Fruit fly (Drosophila melanogaster) whole organism, embryonic: Measurements from ENCODE around the gene Shmt.
A peak's percentile ranks its signal among the peaks of the same experiment; 100 is the strongest.

ENCODE experiments used
- ATbp ChIP-seq: fragments of 200-800 bp; sonication (Bioruptor generic); optimal IDR thresholded peaks from 2 replicates; lab custom pipeline; 2017; ENCODE audit warnings: missing biosample characterization, mild to moderate bottlenecking, missing genetic modification characterization, missing genetic modification reagents
- Asciz ChIP-seq: fragments of 200-800 bp; sonication (Bioruptor generic); optimal IDR thresholded peaks from 2 replicates; lab custom pipeline; 2017; ENCODE audit warnings: missing biosample characterization, mild to moderate bottlenecking, missing genetic modification characterization, missing genetic modification reagents
- Atf-2 ChIP-seq: fragments of 200-800 bp; sonication (Bioruptor generic); optimal IDR thresholded peaks from 2 replicates; lab custom pipeline; 2016; ENCODE audit warnings: missing biosample characterization, missing genetic modification characterization
- Atf3 ChIP-seq: fragments of 200-800 bp; sonication (Bioruptor generic); optimal IDR thresholded peaks from 3 replicates; lab custom pipeline; 2016; ENCODE audit warnings: missing biosample characterization, missing genetic modification characterization
- BtbVII ChIP-seq: fragments of 200-800 bp; sonication (Bioruptor generic); optimal IDR thresholded peaks from 3 replicates; lab custom pipeline; 2017; ENCODE audit warnings: missing biosample characterization, mild to moderate bottlenecking, missing genetic modification characterization
- C15 ChIP-seq: fragments of 200-800 bp; sonication (Bioruptor generic); IDR thresholded peaks from 3 replicates; pipeline ENCODE4 v1.3.6; 2022; ENCODE audit warnings: missing biosample characterization, missing genetic modification characterization
- CG10267 ChIP-seq: fragments of 200-800 bp; sonication (Bioruptor generic); optimal IDR thresholded peaks from 2 replicates; lab custom pipeline; 2018; ENCODE audit warnings: missing biosample characterization, mild to moderate bottlenecking, missing genetic modification characterization, moderate library complexity
- CG10366 ChIP-seq: fragments of 200-800 bp; sonication (Bioruptor generic); IDR thresholded peaks from 2 replicates; pipeline ENCODE4 v1.3.6; 2022; ENCODE audit warnings: missing biosample characterization, missing genetic modification characterization
- CG11504 ChIP-seq: fragments of 200-800 bp; sonication (Bioruptor generic); optimal IDR thresholded peaks from 3 replicates; lab custom pipeline; 2019; ENCODE audit warnings: missing biosample characterization, mild to moderate bottlenecking, missing genetic modification characterization, moderate library complexity
- CG11723 ChIP-seq: fragments of 200-800 bp; sonication (Bioruptor generic); optimal IDR thresholded peaks from 2 replicates; lab custom pipeline; 2017; ENCODE audit warnings: missing biosample characterization, mild to moderate bottlenecking, missing genetic modification characterization
- CG12769 ChIP-seq: fragments of 200-800 bp; sonication (Bioruptor generic); optimal IDR thresholded peaks from 2 replicates; lab custom pipeline; 2019; ENCODE audit warnings: missing biosample characterization, mild to moderate bottlenecking, missing genetic modification characterization, moderate library complexity
- CG14014 ChIP-seq: fragments of 200-800 bp; sonication (Bioruptor generic); IDR thresholded peaks from 2 replicates; pipeline ENCODE4 v1.3.6; 2022; ENCODE audit warnings: missing biosample characterization, missing genetic modification characterization
- CG14050 ChIP-seq: fragments of 200-800 bp; sonication (Bioruptor generic); IDR thresholded peaks from 3 replicates; pipeline ENCODE4 v1.3.6; 2022; ENCODE audit warnings: missing biosample characterization, missing genetic modification characterization
- CG1647 ChIP-seq: fragments of 200-800 bp; sonication (Bioruptor generic); optimal IDR thresholded peaks from 3 replicates; lab custom pipeline; 2016; ENCODE audit warnings: missing biosample characterization, missing genetic modification characterization
- CG17328 ChIP-seq: fragments of 200-800 bp; sonication (Bioruptor generic); IDR thresholded peaks from 2 replicates; pipeline ENCODE4 v1.3.6; 2022; ENCODE audit warnings: missing biosample characterization, missing genetic modification characterization
- CG31365 ChIP-seq: fragments of 200-800 bp; sonication (Bioruptor generic); optimal IDR thresholded peaks from 2 replicates; lab custom pipeline; 2018; ENCODE audit warnings: missing biosample characterization, mild to moderate bottlenecking, missing genetic modification characterization
- CG32532 ChIP-seq: fragments of 200-800 bp; sonication (Bioruptor generic); IDR thresholded peaks from 2 replicates; pipeline ENCODE4 v1.3.6; 2022; ENCODE audit warnings: missing biosample characterization, missing genetic modification characterization
- CG4360 ChIP-seq: fragments of 200-800 bp; sonication (Bioruptor generic); IDR thresholded peaks from 2 replicates; pipeline ENCODE4 v1.3.6; 2022; ENCODE audit warnings: missing biosample characterization, missing genetic modification characterization
- CG4617 ChIP-seq: fragments of 200-800 bp; sonication (Bioruptor generic); optimal IDR thresholded peaks from 3 replicates; lab custom pipeline; 2016; ENCODE audit warnings: missing biosample characterization, missing genetic modification characterization, borderline replicate concordance
- CG6272 ChIP-seq: fragments of 200-800 bp; sonication (Bioruptor generic); IDR thresholded peaks from 2 replicates; pipeline ENCODE4 v1.3.6; 2022; ENCODE audit warnings: missing biosample characterization, missing genetic modification characterization
- CG6683 ChIP-seq: fragments of 200-800 bp; sonication (Bioruptor generic); optimal IDR thresholded peaks from 2 replicates; lab custom pipeline; 2017; ENCODE audit warnings: missing biosample characterization, mild to moderate bottlenecking, missing genetic modification characterization, missing genetic modification reagents
- CG8281 ChIP-seq: fragments of 200-800 bp; sonication (Bioruptor generic); optimal IDR thresholded peaks from 2 replicates; lab custom pipeline; 2018; ENCODE audit warnings: missing biosample characterization, mild to moderate bottlenecking, missing genetic modification characterization, moderate library complexity
- CG8290 ChIP-seq, 3 experiments: fragments of 200-800 bp; sonication (Bioruptor generic); optimal IDR thresholded peaks; 2 replicates each; lab custom pipeline; 2016 to 2019; ENCODE audit warnings: missing biosample characterization in 3 of 3, missing genetic modification characterization in 3 of 3, mild to moderate bottlenecking in 2 of 3, moderate library complexity in 1 of 3
- Ets65A ChIP-seq: fragments of 200-800 bp; sonication (Bioruptor generic); peaks from one replicate; lab custom pipeline; 2016; ENCODE audit warnings: missing biosample characterization, missing genetic modification characterization
- Hmx ChIP-seq: fragments of 200-800 bp; sonication (Bioruptor generic); optimal IDR thresholded peaks from 2 replicates; lab custom pipeline; 2016; ENCODE audit warnings: missing biosample characterization, missing genetic modification characterization
- Side ChIP-seq: fragments of 200-800 bp; sonication (Bioruptor generic); optimal IDR thresholded peaks from 2 replicates; lab custom pipeline; 2016; ENCODE audit warnings: missing biosample characterization, missing genetic modification characterization
- Trl ChIP-seq, 3 experiments: fragments of >200 bp in 2 of 3; fragments of 200-800 bp in 1 of 3; sonication (Bioruptor generic) in 1 of 3; optimal IDR thresholded peaks; 2 replicates in 1 of 3; 3 replicates in 2 of 3; lab custom pipeline; 2016 to 2017; ENCODE audit warnings: missing biosample characterization in 1 of 3, missing genetic modification characterization in 1 of 3
- chm ChIP-seq: fragments of 200-800 bp; sonication (Bioruptor generic); IDR thresholded peaks from 2 replicates; pipeline ENCODE4 v1.3.6; 2022; ENCODE audit warnings: missing biosample characterization, missing genetic modification characterization
- corto ChIP-seq: fragments of 200-800 bp; sonication (Bioruptor generic); optimal IDR thresholded peaks from 2 replicates; lab custom pipeline; 2016; ENCODE audit warnings: missing biosample characterization, mild to moderate bottlenecking, missing genetic modification characterization, moderate library complexity
- crc ChIP-seq: fragments of 200-800 bp; sonication (Bioruptor generic); optimal IDR thresholded peaks from 2 replicates; lab custom pipeline; 2016; ENCODE audit warnings: missing biosample characterization, missing genetic modification characterization
- fd102C ChIP-seq: fragments of 200-800 bp; sonication (Bioruptor generic); optimal IDR thresholded peaks from 2 replicates; lab custom pipeline; 2018; ENCODE audit warnings: missing biosample characterization, mild to moderate bottlenecking, missing genetic modification characterization, moderate library complexity
- gsb ChIP-seq: fragments of 200-800 bp; sonication (Bioruptor generic); IDR thresholded peaks from 2 replicates; pipeline ENCODE4 v1.3.6; 2022; ENCODE audit warnings: missing biosample characterization, missing genetic modification characterization
- gsb-n ChIP-seq: fragments of 200-800 bp; sonication (Bioruptor generic); optimal IDR thresholded peaks from 3 replicates; lab custom pipeline; 2018; ENCODE audit warnings: missing biosample characterization, mild to moderate bottlenecking, missing genetic modification characterization
- insv ChIP-seq, 2 experiments: fragments of 200-800 bp; sonication (Bioruptor generic); optimal IDR thresholded peaks; 3 replicates each; lab custom pipeline; 2016 to 2018; ENCODE audit warnings: missing biosample characterization in 2 of 2, missing genetic modification characterization in 2 of 2
- kay ChIP-seq: fragments of 200-800 bp; sonication (Bioruptor generic); optimal IDR thresholded peaks from 2 replicates; lab custom pipeline; 2016; ENCODE audit warnings: missing biosample characterization, missing genetic modification characterization
- kni ChIP-seq: fragments of 200-800 bp; sonication (Bioruptor generic); optimal IDR thresholded peaks from 3 replicates; lab custom pipeline; 2017; ENCODE audit warnings: mild to moderate bottlenecking, missing biosample characterization, missing genetic modification reagents, missing genetic modification characterization
- lola ChIP-seq, 3 experiments: fragments of >200 bp in 2 of 3; fragments of 200-800 bp in 1 of 3; sonication (Bioruptor generic) in 1 of 3; optimal IDR thresholded peaks; 2 replicates each; lab custom pipeline; 2017 to 2019; ENCODE audit warnings: missing biosample characterization in 3 of 3, missing genetic modification characterization in 3 of 3, mild to moderate bottlenecking in 1 of 3, moderate library complexity in 1 of 3
- mam ChIP-seq: fragments of 200-800 bp; sonication (Bioruptor generic); optimal IDR thresholded peaks from 3 replicates; lab custom pipeline; 2016; ENCODE audit warnings: missing biosample characterization, missing genetic modification characterization
- mirr ChIP-seq: fragments of 200-800 bp; sonication (Bioruptor generic); optimal IDR thresholded peaks from 3 replicates; lab custom pipeline; 2018; ENCODE audit warnings: missing biosample characterization, mild to moderate bottlenecking, missing genetic modification characterization
- nau ChIP-seq: fragments of 200-800 bp; sonication (Bioruptor generic); optimal IDR thresholded peaks from 3 replicates; lab custom pipeline; 2017; ENCODE audit warnings: missing biosample characterization, mild to moderate bottlenecking, missing genetic modification characterization, missing genetic modification reagents
- nerfin-2 ChIP-seq: fragments of 200-800 bp; sonication (Bioruptor generic); IDR thresholded peaks from 2 replicates; pipeline ENCODE4 v1.3.6; 2022; ENCODE audit warnings: missing biosample characterization, missing genetic modification characterization; ENCODE audit not compliant: partially characterized antibody
- scrt ChIP-seq: fragments of 200-800 bp; sonication (Bioruptor generic); optimal IDR thresholded peaks from 2 replicates; lab custom pipeline; 2018; ENCODE audit warnings: missing biosample characterization, mild to moderate bottlenecking, missing genetic modification characterization, moderate library complexity
- slou ChIP-seq: fragments of 200-800 bp; sonication (Bioruptor generic); optimal IDR thresholded peaks from 3 replicates; lab custom pipeline; 2016; ENCODE audit warnings: missing biosample characterization, missing genetic modification characterization
- tin ChIP-seq: fragments of 200-800 bp; sonication (Bioruptor generic); optimal IDR thresholded peaks from 3 replicates; lab custom pipeline; 2016; ENCODE audit warnings: missing biosample characterization, missing genetic modification characterization
- vnd ChIP-seq: fragments of 200-800 bp; sonication (Bioruptor generic); IDR thresholded peaks from 3 replicates; pipeline ENCODE4 v1.3.6; 2022; ENCODE audit warnings: missing biosample characterization, missing genetic modification characterization; ENCODE audit not compliant: partially characterized antibody
- wek ChIP-seq: fragments of 200-800 bp; sonication (Bioruptor generic); optimal IDR thresholded peaks from 3 replicates; lab custom pipeline; 2018; ENCODE audit warnings: missing biosample characterization, mild to moderate bottlenecking, missing genetic modification characterization, moderate library complexity
- zf30C ChIP-seq: fragments of 200-800 bp; sonication (Bioruptor generic); optimal IDR thresholded peaks from 3 replicates; lab custom pipeline; 2018; ENCODE audit warnings: missing biosample characterization, mild to moderate bottlenecking, missing genetic modification characterization

The Shmt gene

DNA sequence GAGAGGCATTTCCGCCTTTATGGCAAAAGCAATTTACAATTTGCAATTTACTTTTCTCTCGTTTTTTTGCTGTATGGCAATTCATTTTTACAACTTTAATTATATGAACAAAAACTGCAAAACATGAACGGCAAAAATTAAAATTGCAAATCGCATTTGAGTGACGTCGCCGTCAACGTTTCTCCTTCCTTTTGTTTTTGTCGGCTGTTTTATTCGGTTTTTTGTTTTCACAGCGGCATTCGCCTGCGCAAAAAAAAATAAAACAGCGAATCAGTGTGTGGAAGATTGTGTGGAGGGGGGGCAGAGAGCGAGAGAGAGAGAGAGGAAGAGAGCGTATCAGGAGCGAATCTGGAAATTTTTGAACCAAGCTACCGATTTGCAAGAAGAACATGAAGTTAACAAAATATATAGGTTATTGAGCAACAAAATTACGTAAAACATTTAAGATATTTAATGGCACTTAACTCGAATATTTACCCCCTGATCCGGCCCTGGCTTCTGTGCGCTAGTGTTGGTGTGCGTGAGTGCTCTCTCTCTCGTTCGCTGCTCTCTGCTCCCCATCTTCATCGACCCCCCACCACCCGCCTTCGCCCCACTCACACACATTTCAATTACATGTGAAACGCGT, 2.0 kb upstream of the Shmt start (continued):
- TF ChIP-seq slou (GFP tag; lab: Kevin White, UChicago) (peak; percentile 98), CG6683 (GFP tag; lab: Kevin White, UChicago) (peak; percentile 97), Trl (optimal IDR thresholded peaks at IDR 0.05; lab: Kevin White, UChicago) (peak; percentile 89 to 97), Trl (GFP tag; optimal IDR thresholded peaks at IDR 0.05; lab: Kevin White, UChicago) (peak; percentile 99), Side (GFP tag; lab: Kevin White, UChicago) (peak; percentile 99), gsb (GFP tag; lab: Robert Waterston, UW) (peak; percentile 99), insv (GFP tag; optimal IDR thresholded peaks at IDR 0.05; lab: Kevin White, UChicago) (peak in 1 of 2 experiments; percentile 70), chm (GFP tag; lab: Robert Waterston, UW) (peak; percentile 99), BtbVII (GFP tag; lab: Kevin White, UChicago) (peak; percentile 99), CG12769 (tag; lab: Kevin White, UChicago) (peak; percentile 100), CG11504 (tag; lab: Kevin White, UChicago) (peak; percentile 98), CG10267 (tag; lab: Kevin White, UChicago) (peak; percentile 91), wek (GFP tag; lab: Kevin White, UChicago) (peak; percentile 93), lola (GFP tag; optimal IDR thresholded peaks at IDR 0.05; lab: Kevin White, UChicago) (peak in 1 of 3 experiments; percentile 95), ATbp (GFP tag; lab: Kevin White, UChicago) (peak; percentile 99), CG10366 (GFP tag; lab: Robert Waterston, UW) (peak; percentile 100), zf30C (GFP tag; lab: Kevin White, UChicago) (peak; percentile 31), CG6272 (GFP tag; lab: Robert Waterston, UW) (peak; percentile 98), Atf3 (GFP tag; lab: Kevin White, UChicago) (peak; percentile 98), corto (GFP tag; lab: Kevin White, UChicago) (peak; percentile 93), CG31365 (tag; lab: Kevin White, UChicago) (peak; percentile 93), CG32532 (GFP tag; lab: Robert Waterston, UW) (peak; percentile 100), fd102C (GFP tag; lab: Kevin White, UChicago) (peak; percentile 67), CG17328 (peak; percentile 99), CG1647 (GFP tag; lab: Kevin White, UChicago) (peak; percentile 98), scrt (GFP tag; lab: Kevin White, UChicago) (peak; percentile 97), nerfin-2 (GFP tag; lab: Robert Waterston, UW) (peak; percentile 65), vnd (peak; percentile 83), Hmx (GFP tag; lab: Kevin White, UChicago) (peak; percentile 95), C15 (GFP tag; lab: Robert Waterston, UW) (peak; percentile 99), CG4360 (GFP tag; lab: Robert Waterston, UW) (peak; percentile 86), kni (GFP tag; lab: Kevin White, UChicago) (peak; percentile 78), CG8290 (GFP tag; optimal IDR thresholded peaks at IDR 0.05; lab: Kevin White, UChicago) (peak; percentile 96), CG8290 (tag; optimal IDR thresholded peaks at IDR 0.05; lab: Kevin White, UChicago) (peak; percentile 80 to 100), CG14050 (GFP tag; lab: Robert Waterston, UW) (peak; percentile 99), gsb-n (tag; lab: Kevin White, UChicago) (peak; percentile 97), mirr (peak; percentile 99), CG8281 (tag; lab: Kevin White, UChicago) (peak; percentile 92), Ets65A (peak; percentile 100), Asciz (GFP tag; lab: Kevin White, UChicago) (peak; percentile 98), CG11723 (peak; percentile 98), tin (GFP tag; lab: Kevin White, UChicago) (peak; percentile 99), crc (GFP tag; lab: Kevin White, UChicago) (peak; percentile 98), kay (GFP tag; lab: Kevin White, UChicago) (peak; percentile 98), Atf-2 (GFP tag; lab: Kevin White, UChicago) (peak; percentile 98), nau (GFP tag; lab: Kevin White, UChicago) (peak; percentile 99), CG4617 (GFP tag; lab: Kevin White, UChicago) (peak; percentile 99), CG14014 (peak; percentile 99), mam (GFP tag; lab: Kevin White, UChicago) (peak; percentile 100)
